Worm (Caenorhabditis elegans): ENCODE measurements around the gene sea-2.

ce11 chrII:3972153-3972552, 22.0 kb downstream of the sea-2 start, which contains the start of gene K10G6.9:
- TF ChIP-seq nhr-43 (tag; optimal IDR thresholded peaks at IDR 0.05; ENCODE audit: poor library complexity, severe bottlenecking) = no peak
- no peak for TF ChIP-seq zag-1 (tag; optimal IDR thresholded peaks at IDR 0.05)
- TF ChIP-seq ztf-4 (tag; optimal IDR thresholded peaks at IDR 0.05) = no peak
- TF ChIP-seq nhr-11 (tag; optimal IDR thresholded peaks at IDR 0.05) = no peak
- TF ChIP-seq fos-1 (tag; optimal IDR thresholded peaks at IDR 0.05) = no peak
- TF ChIP-seq ceh-28 (tag; optimal IDR thresholded peaks at IDR 0.05) = peak; percentile 22
